Worm (Caenorhabditis elegans) whole organism, dauer: ENCODE results near the gene T26A8.3.

Experiments used
- unc-62 ChIP-seq: sonication (generic microtip); optimal IDR thresholded peaks from 2 replicates; lab custom pipeline; 2017; ENCODE audit warnings: missing biosample characterization, missing genetic modification reagents, missing genetic modification characterization

Gene T26A8.3

ce11 chrIV:8426537-8426936 lies at the start of gene T26A8.3, which contains the start of gene tmem-231:
TSS of gene T26A8.3 (minus strand) at chrIV:8426637.
TSS of gene tmem-231 (plus strand) at chrIV:8426785.
- no peak for TF ChIP-seq unc-62 (GFP tag; lab: Kevin White, UChicago)

ce11 chrIV:8476166-8476565 lies 49.7 kb upstream of the T26A8.3 start:
- no peak for TF ChIP-seq unc-62 (GFP tag; lab: Kevin White, UChicago)

ce11 chrIV:8475030-8475679 lies 48.7 kb upstream of the T26A8.3 start:
- no peak for TF ChIP-seq unc-62 (GFP tag; lab: Kevin White, UChicago)

ce11 chrIV:8473756-8474155 lies 47.3 kb upstream of the T26A8.3 start, which contains the start of gene C28C12.11:
TSS of gene C28C12.11 (plus strand) at chrIV:8474056.
- TF ChIP-seq unc-62 (GFP tag; lab: Kevin White, UChicago) = no peak

- no peak for TF ChIP-seq unc-62 (GFP tag; lab: Kevin White, UChicago)
These were observed 46.1 kb upstream of the T26A8.3 start, which contains the start of gene oat-1 for ce11 chrIV:8472493-8472892. TSS of gene oat-1 (minus strand) at chrIV:8472593.

DNA sequence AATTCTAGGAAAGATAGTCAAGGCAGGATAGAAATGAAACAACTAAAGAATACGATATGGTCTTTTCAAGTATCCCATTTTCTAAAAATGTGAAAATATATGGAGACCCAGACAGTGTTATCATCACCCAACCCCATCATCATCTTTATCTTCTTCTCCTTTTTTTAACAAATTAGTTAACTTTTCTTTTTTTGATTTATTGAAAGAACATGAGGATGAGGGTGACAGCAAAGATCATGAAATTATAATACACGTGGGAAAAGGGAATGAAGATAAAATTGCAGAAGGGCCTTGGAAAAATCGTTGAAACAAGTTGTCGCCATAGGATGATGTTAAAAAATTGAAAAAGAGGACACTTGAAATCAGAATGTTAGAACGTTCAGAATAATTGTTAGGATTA lies 37.8 kb upstream of the T26A8.3 start:
- TF ChIP-seq unc-62 (GFP tag; lab: Kevin White, UChicago) = no peak

ce11 chrIV:8463716-8464115 lies 37.3 kb upstream of the T26A8.3 start, which contains the start of gene str-176:
TSS of gene str-176 (minus strand) at chrIV:8463816.
- TF ChIP-seq unc-62 (GFP tag; lab: Kevin White, UChicago) = no peak

DNA sequence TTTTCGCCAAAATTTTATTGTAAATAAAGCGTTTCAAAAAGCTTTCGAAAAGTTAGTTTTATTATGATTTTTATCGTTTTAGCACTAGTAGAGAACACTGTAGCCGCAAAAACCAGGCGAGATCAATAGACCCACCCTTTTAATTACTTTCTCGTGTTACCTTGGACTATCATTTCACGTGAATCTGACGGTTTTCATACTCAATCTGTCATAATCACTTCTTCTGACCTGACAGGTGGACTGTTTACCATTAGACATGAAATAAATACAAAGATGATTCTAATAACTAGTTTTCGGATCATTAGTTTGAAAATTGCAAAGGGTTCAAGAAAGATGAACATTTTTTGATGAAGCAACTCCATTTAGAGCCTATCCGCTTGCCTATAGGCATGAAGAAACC lies 36.6 kb upstream of the T26A8.3 start:
- no peak for TF ChIP-seq unc-62 (GFP tag; lab: Kevin White, UChicago)

ce11 chrIV:8462376-8462775 lies 35.9 kb upstream of the T26A8.3 start:
- TF ChIP-seq unc-62 (GFP tag; lab: Kevin White, UChicago) = no peak

ce11 chrIV:8461177-8461576 lies 34.7 kb upstream of the T26A8.3 start:
- no peak for TF ChIP-seq unc-62 (GFP tag; lab: Kevin White, UChicago)

- no peak for TF ChIP-seq unc-62 (GFP tag; lab: Kevin White, UChicago)
These were observed 33.8 kb upstream of the T26A8.3 start, which contains the start of gene ant-1.4 for ce11 chrIV:8460208-8460607. TSS of gene ant-1.4 (minus strand) at chrIV:8460308.

DNA sequence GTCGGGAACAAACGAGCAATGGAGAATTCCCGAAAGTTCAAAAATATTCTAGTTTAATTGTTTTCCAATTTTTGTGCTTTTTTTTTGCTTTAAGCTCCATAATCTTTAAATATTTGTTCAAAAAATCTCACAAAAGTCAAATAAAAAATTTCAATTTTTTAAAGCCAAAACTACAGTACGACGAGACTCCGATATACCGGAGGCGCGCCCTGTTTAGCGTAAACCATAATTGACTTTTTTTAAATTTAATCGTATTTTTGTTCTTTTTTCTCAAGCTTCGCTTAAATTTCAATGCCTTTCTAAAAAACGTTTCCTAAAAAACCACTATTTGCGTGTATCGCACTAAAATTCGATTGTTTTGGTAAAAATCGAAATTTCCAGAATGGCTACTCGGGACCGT lies 30.5 kb upstream of the T26A8.3 start, which contains the start of gene syx-4:
Gene syx-4 (plus strand): TSS at position 382 of the 400 bp plus-strand sequence.
- no peak for TF ChIP-seq unc-62 (GFP tag; lab: Kevin White, UChicago)

DNA sequence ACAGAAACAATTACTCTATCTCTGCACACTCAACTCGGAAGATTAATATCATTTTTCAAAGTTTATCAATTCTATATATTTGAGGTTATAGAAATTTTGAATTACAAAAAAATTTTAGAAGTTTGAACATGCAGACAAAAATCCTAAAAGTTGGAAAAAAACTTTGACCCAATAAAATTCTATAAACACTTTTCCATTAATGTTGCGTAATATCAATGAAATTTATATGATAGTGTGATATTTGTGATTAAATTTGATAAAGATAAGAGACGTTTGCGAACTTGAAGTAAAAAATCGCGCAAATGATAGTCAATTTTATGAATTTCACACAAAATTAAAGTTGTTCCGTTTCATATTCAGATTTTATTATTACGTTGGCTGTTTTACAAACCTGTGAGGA lies 27.6 kb upstream of the T26A8.3 start:
- TF ChIP-seq unc-62 (GFP tag; lab: Kevin White, UChicago) = no peak

ce11 chrIV:8453178-8453577 lies 26.7 kb upstream of the T26A8.3 start:
- no peak for TF ChIP-seq unc-62 (GFP tag; lab: Kevin White, UChicago)

DNA sequence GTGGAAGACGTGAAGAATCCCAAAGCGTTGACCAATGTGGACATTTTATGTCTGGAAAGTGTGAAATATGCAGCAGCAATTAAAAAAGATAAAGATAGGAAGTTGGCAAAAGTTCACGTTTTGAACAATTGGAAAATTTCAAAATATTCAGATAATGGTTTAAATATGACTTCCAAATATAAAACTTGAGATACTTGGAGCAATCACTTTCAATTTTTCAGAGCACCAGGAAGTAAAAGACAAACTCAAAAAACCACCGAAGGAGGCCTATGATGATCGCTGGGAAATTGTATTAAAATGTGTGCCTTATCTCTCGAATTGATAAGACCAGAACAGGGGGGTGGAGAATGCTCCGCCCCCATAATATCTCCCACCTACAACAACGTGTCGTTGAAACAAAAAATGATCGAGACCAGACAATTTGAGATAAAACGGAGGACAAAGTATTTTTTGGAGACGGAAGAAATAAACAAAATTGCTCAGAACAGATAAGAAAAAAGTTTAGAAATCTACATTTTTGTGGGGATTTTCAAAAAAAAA lies 25.3 kb upstream of the T26A8.3 start, which contains the start of gene eppl-1:
Gene eppl-1 (minus strand): TSS at position 51 of the 540 bp plus-strand sequence.
- TF ChIP-seq unc-62 (GFP tag; lab: Kevin White, UChicago) = no peak

- TF ChIP-seq unc-62 (GFP tag; lab: Kevin White, UChicago) = no peak
These were observed 24.1 kb upstream of the T26A8.3 start for ce11 chrIV:8450534-8450933.

ce11 chrIV:8449869-8450268 lies 23.4 kb upstream of the T26A8.3 start:
- TF ChIP-seq unc-62 (GFP tag; lab: Kevin White, UChicago) = no peak
